Fruit fly (Drosophila melanogaster) whole organism, embryonic: ENCODE measurements around the gene Gcat.
A peak's percentile ranks its signal among the peaks of the same experiment; 100 is the strongest.

ENCODE experiments used
- Adf1 ChIP-seq: fragments of 200-800 bp; sonication (Bioruptor generic); IDR thresholded peaks from 2 replicates; pipeline ENCODE4 v1.3.6; 2022; ENCODE audit warnings: missing biosample characterization, missing genetic modification characterization
- CG10321 ChIP-seq: fragments of 200-800 bp; sonication (Bioruptor generic); IDR thresholded peaks from 2 replicates; pipeline ENCODE4 v1.3.6; 2022; ENCODE audit warnings: missing biosample characterization, missing genetic modification characterization
- CG12236 ChIP-seq: fragments of 200-800 bp; sonication (Bioruptor generic); optimal IDR thresholded peaks from 2 replicates; lab custom pipeline; 2016; ENCODE audit warnings: missing biosample characterization, missing genetic modification characterization
- CG13624 ChIP-seq: fragments of 200-800 bp; sonication (Bioruptor generic); optimal IDR thresholded peaks from 2 replicates; lab custom pipeline; 2016; ENCODE audit warnings: missing biosample characterization, missing genetic modification characterization
- CG14667 ChIP-seq: fragments of 200-800 bp; sonication (Bioruptor generic); IDR thresholded peaks from 2 replicates; pipeline ENCODE4 v1.3.6; 2022; ENCODE audit warnings: missing biosample characterization, missing genetic modification characterization
- CG15011 ChIP-seq: fragments of 200-800 bp; sonication (Bioruptor generic); optimal IDR thresholded peaks from 3 replicates; lab custom pipeline; 2018; ENCODE audit warnings: missing biosample characterization, mild to moderate bottlenecking, missing genetic modification characterization
- CG16813 ChIP-seq: fragments of 200-800 bp; sonication (Bioruptor generic); IDR thresholded peaks from 3 replicates; pipeline ENCODE4 v1.3.6; 2022; ENCODE audit warnings: missing biosample characterization, missing genetic modification characterization; ENCODE audit not compliant: partially characterized antibody
- CG17612 ChIP-seq: fragments of 200-800 bp; sonication (Bioruptor generic); IDR thresholded peaks from 2 replicates; pipeline ENCODE4 v1.3.6; 2022; ENCODE audit warnings: missing biosample characterization, missing genetic modification characterization
- CG33557 ChIP-seq: fragments of 200-800 bp; sonication (Bioruptor generic); optimal IDR thresholded peaks from 2 replicates; lab custom pipeline; 2019; ENCODE audit warnings: missing biosample characterization, mild to moderate bottlenecking, missing genetic modification characterization, moderate library complexity
- CG3726 ChIP-seq: fragments of 200-800 bp; sonication (Bioruptor generic); IDR thresholded peaks from 3 replicates; pipeline ENCODE4, ENCODE4 v1.3.6; 2022; ENCODE audit warnings: missing biosample characterization, missing genetic modification characterization
- CG6175 ChIP-seq: fragments of 200-800 bp; sonication (Bioruptor generic); IDR thresholded peaks from 3 replicates; pipeline ENCODE4 v1.3.6; 2022; ENCODE audit warnings: missing biosample characterization, missing genetic modification characterization
- CG6689 ChIP-seq: fragments of 200-800 bp; sonication (Bioruptor generic); IDR thresholded peaks from 2 replicates; pipeline ENCODE4 v1.3.6; 2022; ENCODE audit warnings: missing biosample characterization, missing genetic modification characterization
- CG8089 ChIP-seq: fragments of 200-800 bp; sonication (Bioruptor generic); optimal IDR thresholded peaks from 3 replicates; lab custom pipeline; 2016; ENCODE audit warnings: missing biosample characterization, missing genetic modification characterization
- CG9437 ChIP-seq: fragments of 200-800 bp; sonication (Bioruptor generic); optimal IDR thresholded peaks from 2 replicates; lab custom pipeline; 2018; ENCODE audit warnings: missing biosample characterization, mild to moderate bottlenecking, missing genetic modification characterization
- E2f2 ChIP-seq: fragments of 200-800 bp; sonication (Bioruptor generic); IDR thresholded peaks from 2 replicates; pipeline ENCODE4 v1.3.6; 2022; ENCODE audit warnings: missing biosample characterization, missing genetic modification characterization
- Ets97D ChIP-seq: fragments of 200-800 bp; sonication (Bioruptor generic); optimal IDR thresholded peaks from 3 replicates; lab custom pipeline; 2016; ENCODE audit warnings: missing biosample characterization, missing genetic modification characterization
- H15 ChIP-seq: fragments of 200-800 bp; sonication (Bioruptor generic); IDR thresholded peaks from 3 replicates; pipeline ENCODE4 v1.3.6; 2022; ENCODE audit warnings: missing biosample characterization, missing genetic modification characterization
- HHEX ChIP-seq: fragments of 200-800 bp; sonication (Bioruptor generic); optimal IDR thresholded peaks from 3 replicates; lab custom pipeline; 2017; ENCODE audit warnings: missing biosample characterization, mild to moderate bottlenecking, missing genetic modification characterization, missing genetic modification reagents
- Hand ChIP-seq: fragments of 200-800 bp; sonication (Bioruptor generic); optimal IDR thresholded peaks from 2 replicates; lab custom pipeline; 2017; ENCODE audit warnings: mild to moderate bottlenecking, missing biosample characterization, missing genetic modification reagents, missing genetic modification characterization
- Hey ChIP-seq: fragments of 200-800 bp; sonication (Bioruptor generic); optimal IDR thresholded peaks from 3 replicates; lab custom pipeline; 2018; ENCODE audit warnings: missing biosample characterization, mild to moderate bottlenecking, missing genetic modification characterization
- Mad ChIP-seq: fragments of 200-800 bp; sonication (Bioruptor generic); optimal IDR thresholded peaks from 2 replicates; lab custom pipeline; 2016; ENCODE audit warnings: missing biosample characterization, missing genetic modification characterization
- Myb ChIP-seq: fragments of 200-800 bp; sonication (Bioruptor generic); optimal IDR thresholded peaks from 2 replicates; lab custom pipeline; 2016; ENCODE audit warnings: missing biosample characterization, missing genetic modification characterization
- NC2β ChIP-seq: fragments of 200-800 bp; sonication (Bioruptor generic); optimal IDR thresholded peaks from 2 replicates; lab custom pipeline; 2016; ENCODE audit warnings: missing biosample characterization, missing genetic modification characterization
- NfI ChIP-seq: fragments of 200-800 bp; sonication (Bioruptor generic); optimal IDR thresholded peaks from 3 replicates; lab custom pipeline; 2018; ENCODE audit warnings: missing biosample characterization, mild to moderate bottlenecking, missing genetic modification characterization, moderate library complexity
- Oaz ChIP-seq: fragments of 200-800 bp; sonication (Bioruptor generic); IDR thresholded peaks from 2 replicates; pipeline ENCODE4 v1.3.6; 2022; ENCODE audit warnings: missing biosample characterization, missing genetic modification characterization
- TFAM ChIP-seq: fragments of 200-800 bp; sonication (Bioruptor generic); optimal IDR thresholded peaks from 2 replicates; lab custom pipeline; 2017; ENCODE audit warnings: missing biosample characterization, missing genetic modification characterization, inconsistent platforms
- Xrp1 ChIP-seq: fragments of 200-800 bp; sonication (Bioruptor generic); IDR thresholded peaks from 2 replicates; pipeline ENCODE4 v1.3.6; 2022; ENCODE audit warnings: missing biosample characterization, missing genetic modification characterization
- cas ChIP-seq: fragments of 200-800 bp; sonication (Bioruptor generic); IDR thresholded peaks from 2 replicates; pipeline ENCODE4 v1.3.6; 2022; ENCODE audit warnings: missing biosample characterization, missing genetic modification characterization
- chn ChIP-seq: fragments of 200-800 bp; sonication (Bioruptor generic); optimal IDR thresholded peaks from 2 replicates; lab custom pipeline; 2016; ENCODE audit warnings: missing biosample characterization, missing genetic modification characterization
- cwo ChIP-seq: fragments of 200-800 bp; sonication (Bioruptor generic); optimal IDR thresholded peaks from 3 replicates; lab custom pipeline; 2017; ENCODE audit warnings: missing biosample characterization, missing genetic modification characterization, mild to moderate bottlenecking, moderate library complexity, missing genetic modification reagents
- dan ChIP-seq: fragments of 200-800 bp; sonication (Bioruptor generic); IDR thresholded peaks from 2 replicates; pipeline ENCODE4 v1.3.6; 2022; ENCODE audit warnings: missing biosample characterization, missing genetic modification characterization
- dati ChIP-seq: fragments of 200-800 bp; sonication (Bioruptor generic); IDR thresholded peaks from 2 replicates; pipeline ENCODE4 v1.3.6; 2022; ENCODE audit warnings: missing biosample characterization, missing genetic modification characterization
- dmrt99B ChIP-seq: fragments of 200-800 bp; sonication (Bioruptor generic); optimal IDR thresholded peaks from 2 replicates; lab custom pipeline; 2018; ENCODE audit warnings: missing biosample characterization, mild to moderate bottlenecking, missing genetic modification characterization, moderate library complexity
- exex ChIP-seq: fragments of 200-800 bp; sonication (Bioruptor generic); optimal IDR thresholded peaks from 4 replicates; lab custom pipeline; 2018; ENCODE audit warnings: missing biosample characterization, mild to moderate bottlenecking, missing genetic modification characterization, moderate library complexity
- gce ChIP-seq: fragments of 200-800 bp; sonication (Bioruptor generic); IDR thresholded peaks from 3 replicates; pipeline ENCODE4 v1.3.6; 2022; ENCODE audit warnings: missing biosample characterization, missing genetic modification characterization
- gt ChIP-seq: fragments of 200-800 bp; sonication (Bioruptor generic); IDR thresholded peaks from 2 replicates; pipeline ENCODE4 v1.3.6; 2022; ENCODE audit warnings: missing biosample characterization, missing genetic modification characterization
- h ChIP-seq: fragments of >200 bp; optimal IDR thresholded peaks from 2 replicates; lab custom pipeline; 2017
- insv ChIP-seq, 2 experiments: fragments of 200-800 bp; sonication (Bioruptor generic); optimal IDR thresholded peaks; 3 replicates each; lab custom pipeline; 2016 to 2018; ENCODE audit warnings: missing biosample characterization in 2 of 2, missing genetic modification characterization in 2 of 2
- knrl ChIP-seq: fragments of 200-800 bp; sonication (Bioruptor generic); IDR thresholded peaks from 3 replicates; pipeline ENCODE4 v1.3.6; 2022; ENCODE audit warnings: missing biosample characterization, missing genetic modification characterization; ENCODE audit not compliant: partially characterized antibody
- lov ChIP-seq, 2 experiments: fragments of 200-800 bp in 1 of 2; fragments of >200 bp in 1 of 2; sonication (Bioruptor generic) in 1 of 2; IDR thresholded peaks in 1 of 2; optimal IDR thresholded peaks in 1 of 2; 2 replicates in 1 of 2; 3 replicates in 1 of 2; pipeline versions ENCODE4 v1.3.6 to Lab custom; 2017 to 2022; ENCODE audit warnings: missing biosample characterization in 1 of 2, missing genetic modification characterization in 1 of 2
- mirr ChIP-seq: fragments of 200-800 bp; sonication (Bioruptor generic); optimal IDR thresholded peaks from 3 replicates; lab custom pipeline; 2018; ENCODE audit warnings: missing biosample characterization, mild to moderate bottlenecking, missing genetic modification characterization
- onecut ChIP-seq: fragments of 200-800 bp; sonication (Bioruptor generic); IDR thresholded peaks from 2 replicates; pipeline ENCODE4 v1.3.6; 2022; ENCODE audit warnings: missing biosample characterization, missing genetic modification characterization
- p53 ChIP-seq: fragments of 200-800 bp; sonication (Bioruptor generic); optimal IDR thresholded peaks from 2 replicates; lab custom pipeline; 2016; ENCODE audit warnings: missing biosample characterization, missing genetic modification characterization
- pho ChIP-seq: fragments of 200-800 bp; sonication (Bioruptor generic); optimal IDR thresholded peaks from 2 replicates; lab custom pipeline; 2016; ENCODE audit warnings: missing biosample characterization, missing genetic modification characterization
- pita ChIP-seq: fragments of 200-800 bp; sonication (Bioruptor generic); optimal IDR thresholded peaks from 2 replicates; lab custom pipeline; 2017; ENCODE audit warnings: missing biosample characterization, mild to moderate bottlenecking, missing genetic modification characterization
- schlank ChIP-seq: fragments of 200-800 bp; sonication (Bioruptor generic); optimal IDR thresholded peaks from 2 replicates; lab custom pipeline; 2018; ENCODE audit warnings: missing biosample characterization, mild to moderate bottlenecking, missing genetic modification characterization
- sens ChIP-seq: fragments of 200-800 bp; sonication (Bioruptor generic); peaks from one replicate; lab custom pipeline; 2016; ENCODE audit warnings: missing biosample characterization, missing genetic modification characterization
- sima ChIP-seq: fragments of 200-800 bp; sonication (Bioruptor generic); optimal IDR thresholded peaks from 2 replicates; lab custom pipeline; 2016; ENCODE audit warnings: missing biosample characterization, missing genetic modification characterization
- tin ChIP-seq: fragments of 200-800 bp; sonication (Bioruptor generic); optimal IDR thresholded peaks from 3 replicates; lab custom pipeline; 2016; ENCODE audit warnings: missing biosample characterization, missing genetic modification characterization
- ttk ChIP-seq: fragments of 200-800 bp; sonication (Bioruptor generic); IDR thresholded peaks from 2 replicates; pipeline ENCODE4 v2.1.2; 2022; ENCODE audit warnings: missing biosample characterization, missing genetic modification characterization
- tup ChIP-seq: fragments of 200-800 bp; sonication (Bioruptor generic); optimal IDR thresholded peaks from 2 replicates; lab custom pipeline; 2016; ENCODE audit warnings: missing biosample characterization, mild to moderate bottlenecking, missing genetic modification characterization, moderate library complexity
- unc-4 ChIP-seq: fragments of 200-800 bp; sonication (Bioruptor generic); IDR thresholded peaks from 2 replicates; pipeline ENCODE4 v1.3.6; 2022; ENCODE audit warnings: missing biosample characterization, missing genetic modification characterization; ENCODE audit not compliant: partially characterized antibody
- vfl ChIP-seq: fragments of 200-800 bp; sonication (Bioruptor generic); optimal IDR thresholded peaks from 2 replicates; lab custom pipeline; 2016; ENCODE audit warnings: missing biosample characterization, missing genetic modification characterization

The Gcat gene

DNA sequence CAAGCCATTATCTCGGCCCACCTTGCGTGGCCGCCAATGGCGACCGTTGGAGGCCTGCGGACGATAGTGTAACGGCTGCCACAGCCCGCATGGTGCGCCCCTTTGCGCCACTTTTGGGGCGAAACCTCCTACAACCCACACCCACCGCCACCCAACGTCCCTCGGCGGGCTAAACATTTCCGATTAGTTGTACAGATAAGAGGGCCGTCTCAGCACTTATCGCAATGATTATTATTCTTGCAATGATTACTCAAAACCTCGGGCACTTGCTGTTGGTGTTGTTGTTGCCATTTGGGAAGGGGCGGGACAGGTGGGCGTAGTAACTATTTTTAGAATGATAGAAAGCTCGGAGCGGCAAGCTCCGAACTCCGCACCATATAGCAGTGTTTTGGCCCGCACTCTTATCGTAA lies 28.0 kb downstream of the Gcat start (continued):
- no peak for TF ChIP-seq Xrp1 (GFP tag; lab: Robert Waterston, UW)
- no peak for TF ChIP-seq tin (GFP tag; lab: Kevin White, UChicago)
- no peak for TF ChIP-seq Oaz
- TF ChIP-seq CG16813 (GFP tag; lab: Robert Waterston, UW) = no peak
- TF ChIP-seq E2f2 (GFP tag; lab: Robert Waterston, UW) = no peak
- TF ChIP-seq gce = no peak
- TF ChIP-seq Hey (tag; lab: Kevin White, UChicago) = peak; percentile 69
- TF ChIP-seq CG33557 (GFP tag; lab: Kevin White, UChicago) = no peak
- TF ChIP-seq sens (GFP tag; lab: Kevin White, UChicago) = no peak
- TF ChIP-seq pita (GFP tag; lab: Kevin White, UChicago) = no peak
- no peak for TF ChIP-seq Ets97D (GFP tag; lab: Kevin White, UChicago)
- TF ChIP-seq lov (optimal IDR thresholded peaks at IDR 0.05; lab: Kevin White, UChicago) = no peak
- no peak for TF ChIP-seq lov (GFP tag; IDR thresholded peaks at IDR 0.05; lab: Robert Waterston, UW)
- no peak for TF ChIP-seq knrl (GFP tag; lab: Robert Waterston, UW)
- no peak for TF ChIP-seq dan (GFP tag; lab: Robert Waterston, UW)
- TF ChIP-seq CG17612 = no peak
- no peak for TF ChIP-seq CG12236 (GFP tag; lab: Kevin White, UChicago)
- TF ChIP-seq CG13624 = no peak
- TF ChIP-seq dmrt99B (tag; lab: Kevin White, UChicago) = no peak
- TF ChIP-seq Adf1 (GFP tag; lab: Robert Waterston, UW) = peak; percentile 44; the same call in 1 of the 2 replicates
- no peak for TF ChIP-seq h (lab: Kevin White, UChicago)
- TF ChIP-seq CG8089 (GFP tag; lab: Kevin White, UChicago) = no peak
- TF ChIP-seq gt (GFP tag; lab: Robert Waterston, UW) = no peak
- 0 out of 2 replicates have a peak, but pooled peaks have one; percentile 22 for TF ChIP-seq unc-4 (GFP tag; lab: Robert Waterston, UW)
- TF ChIP-seq H15 (GFP tag; lab: Robert Waterston, UW) = no peak
- peak; percentile 99 for TF ChIP-seq mirr (GFP tag; lab: Kevin White, UChicago)
- TF ChIP-seq Mad (GFP tag; lab: Kevin White, UChicago) = no peak
- no peak for TF ChIP-seq tup (GFP tag; lab: Kevin White, UChicago)
- 0 out of 2 replicates have a peak, but pooled peaks have one; percentile 11 for TF ChIP-seq ttk (GFP tag; lab: Robert Waterston, UW)
- no peak for TF ChIP-seq TFAM (GFP tag; lab: Kevin White, UChicago)
- TF ChIP-seq insv (GFP tag; optimal IDR thresholded peaks at IDR 0.05; lab: Kevin White, UChicago) = no peak
- TF ChIP-seq NfI = no peak
- no peak for TF ChIP-seq CG9437 (GFP tag; lab: Kevin White, UChicago)
- no peak for TF ChIP-seq CG6689 (GFP tag; lab: Robert Waterston, UW)
- no peak for TF ChIP-seq onecut (GFP tag; lab: Robert Waterston, UW)
- TF ChIP-seq CG10321 = no peak
- TF ChIP-seq chn (GFP tag; lab: Kevin White, UChicago) = no peak
- peak; percentile 25 for TF ChIP-seq cwo (GFP tag; lab: Kevin White, UChicago)
- no peak for TF ChIP-seq dati
- no peak for TF ChIP-seq cas (GFP tag; lab: Robert Waterston, UW)
- TF ChIP-seq NC2β (GFP tag; lab: Kevin White, UChicago) = no peak
- TF ChIP-seq vfl = no peak
- TF ChIP-seq CG15011 (GFP tag; lab: Kevin White, UChicago) = no peak
- no peak for TF ChIP-seq p53 (GFP tag; lab: Kevin White, UChicago)
- TF ChIP-seq CG6175 (GFP tag; lab: Robert Waterston, UW) = peak; percentile 97
- no peak for TF ChIP-seq HHEX (GFP tag; lab: Kevin White, UChicago)
- no peak for TF ChIP-seq Myb
- TF ChIP-seq schlank (tag; lab: Kevin White, UChicago) = no peak
- no peak for TF ChIP-seq pho (GFP tag; lab: Kevin White, UChicago)
- no peak for TF ChIP-seq sima (GFP tag; lab: Kevin White, UChicago)
- TF ChIP-seq Hand (GFP tag; lab: Kevin White, UChicago) = no peak
- TF ChIP-seq CG3726 (GFP tag; lab: Robert Waterston, UW) = no peak
- no peak for TF ChIP-seq CG14667 (GFP tag; lab: Robert Waterston, UW)
- TF ChIP-seq exex (tag; lab: Kevin White, UChicago) = peak; percentile 99
